Worm (Caenorhabditis elegans) whole organism, mixed stage, embryonic: ENCODE results near the gene madf-8.
A peak's percentile ranks its signal among the peaks of the same experiment; 100 is the strongest.

Source experiments
- ces-1 ChIP-seq: fragments of 150-350 bp; optimal IDR thresholded peaks from 2 replicates; lab custom pipeline; 2014; ENCODE audit warnings: missing biosample characterization, missing genetic modification reagents, missing genetic modification characterization
- elt-3 ChIP-seq: fragments of 150-350 bp; optimal IDR thresholded peaks from 2 replicates; lab custom pipeline; 2014; ENCODE audit warnings: missing biosample characterization, missing genetic modification characterization
- lin-13 ChIP-seq: fragments of 150-350 bp; optimal IDR thresholded peaks from 2 replicates; lab custom pipeline; 2014; ENCODE audit warnings: missing biosample characterization, missing genetic modification characterization
- lsy-2 ChIP-seq: fragments of 150-350 bp; optimal IDR thresholded peaks from 2 replicates; lab custom pipeline; 2014; ENCODE audit warnings: missing biosample characterization, missing genetic modification characterization
- mls-2 ChIP-seq: sonication (generic microtip); optimal IDR thresholded peaks from 2 replicates; lab custom pipeline; 2016; ENCODE audit warnings: mild to moderate bottlenecking, missing genetic modification characterization, moderate library complexity, missing compliant biosample characterization
- nhr-12 ChIP-seq: fragments of 150-350 bp; optimal IDR thresholded peaks from 2 replicates; lab custom pipeline; 2014; ENCODE audit warnings: missing biosample characterization, missing genetic modification characterization
- nhr-237 ChIP-seq: fragments of 150-350 bp; optimal IDR thresholded peaks from 2 replicates; lab custom pipeline; 2014; ENCODE audit warnings: missing biosample characterization, missing genetic modification characterization
- nhr-28 ChIP-seq: fragments of 150-350 bp; optimal IDR thresholded peaks from 2 replicates; lab custom pipeline; 2014; ENCODE audit warnings: missing biosample characterization, missing genetic modification characterization
- pha-4 ChIP-seq: fragments of 150-350 bp; optimal IDR thresholded peaks from 2 replicates; lab custom pipeline; 2018; ENCODE audit warnings: missing biosample characterization, missing genetic modification reagents, missing genetic modification characterization
- snpc-4 ChIP-seq: fragments of 150-350 bp; optimal IDR thresholded peaks from 2 replicates; lab custom pipeline; 2014; ENCODE audit warnings: missing biosample characterization, missing genetic modification characterization
- tbx-8 ChIP-seq: fragments of 200-800 bp; sonication (Bioruptor generic); optimal IDR thresholded peaks from 2 replicates; lab custom pipeline; 2018; ENCODE audit warnings: mild to moderate bottlenecking, missing genetic modification characterization, moderate library complexity, missing compliant biosample characterization
- unc-39 ChIP-seq: fragments of 150-350 bp; optimal IDR thresholded peaks from 2 replicates; lab custom pipeline; 2014; ENCODE audit warnings: missing biosample characterization, missing genetic modification characterization
- unc-62 ChIP-seq: fragments of 150-350 bp; optimal IDR thresholded peaks from 2 replicates; lab custom pipeline; 2014; ENCODE audit warnings: missing biosample characterization, missing genetic modification reagents, missing genetic modification characterization
- ztf-11 ChIP-seq: fragments of 150-350 bp; optimal IDR thresholded peaks from 2 replicates; lab custom pipeline; 2014; ENCODE audit warnings: missing biosample characterization, missing genetic modification characterization

ce11 chrIII:3677378-3677777, 26.7 kb upstream of the madf-8 start:
- TF ChIP-seq unc-39 (tag; lab: Kevin White, UChicago): no peak
- no peak for TF ChIP-seq snpc-4
- no peak for TF ChIP-seq lin-13 (tag; lab: Kevin White, UChicago)
- TF ChIP-seq nhr-28 (tag; lab: Kevin White, UChicago): no peak
- TF ChIP-seq mls-2 (tag; lab: Kevin White, UChicago): peak; percentile 25
- no peak for TF ChIP-seq unc-62 (GFP tag; lab: Kevin White, UChicago)
- TF ChIP-seq elt-3: no peak
- no peak for TF ChIP-seq ztf-11 (tag; lab: Kevin White, UChicago)
- TF ChIP-seq nhr-237 (tag; lab: Kevin White, UChicago): no peak
- TF ChIP-seq nhr-12 (tag; lab: Kevin White, UChicago): no peak
- peak; percentile 79 for TF ChIP-seq ces-1 (GFP tag; lab: Kevin White, UChicago)
- no peak for TF ChIP-seq lsy-2 (tag; lab: Kevin White, UChicago)
- TF ChIP-seq tbx-8: no peak
- TF ChIP-seq pha-4 (tag; lab: Kevin White, UChicago): peak; percentile 63
